Worm (Caenorhabditis elegans): Measurements from ENCODE around the gene K08D8.2.

The K08D8.2 gene

ce11 chrIV:12893166-12893565, 9.7 kb upstream of the K08D8.2 start, which contains the start of gene K08D8.12:
TSS of gene K08D8.12 (plus strand) at chrIV:12893466.
- no peak for TF ChIP-seq ztf-25 (GFP tag; IDR thresholded peaks at IDR 0.05)
- no peak for TF ChIP-seq ceh-40 (GFP tag; IDR thresholded peaks at IDR 0.05)
- TF ChIP-seq F22D6.2 (tag; optimal IDR thresholded peaks at IDR 0.05), result no peak
- TF ChIP-seq ztf-6 (GFP tag; IDR thresholded peaks at IDR 0.05), result no peak
- TF ChIP-seq D2030.7 (GFP tag; IDR thresholded peaks at IDR 0.05), result no peak
- TF ChIP-seq egl-18 (GFP tag; IDR thresholded peaks at IDR 0.05), result no peak
- no peak for TF ChIP-seq nhr-179 (tag; optimal IDR thresholded peaks at IDR 0.05)

- TF ChIP-seq lin-35 (GFP tag; optimal IDR thresholded peaks at IDR 0.05) (no peak), snpc-4 (GFP tag; optimal IDR thresholded peaks at IDR 0.05) (no peak), snpc-4 (tag; optimal IDR thresholded peaks at IDR 0.05) (no peak), nhr-80 (tag; optimal IDR thresholded peaks at IDR 0.05) (no peak), C06A6.2 (GFP tag; conservative IDR thresholded peaks at IDR 0.05) (no peak), mxl-1 (tag; optimal IDR thresholded peaks at IDR 0.05) (no peak), F22D6.2 (tag; optimal IDR thresholded peaks at IDR 0.05) (no peak), F57C9.4 (tag; optimal IDR thresholded peaks at IDR 0.05) (no peak), ceh-40 (GFP tag; IDR thresholded peaks at IDR 0.05) (no peak), rcor-1 (GFP tag; IDR thresholded peaks at IDR 0.05) (no peak), nhr-27 (tag; optimal IDR thresholded peaks at IDR 0.05) (no peak), attf-5 (GFP tag; optimal IDR thresholded peaks at IDR 0.05) (no peak), F55B11.4 (tag; optimal IDR thresholded peaks at IDR 0.05; ENCODE audit: borderline replicate concordance, insufficient read depth) (no peak), aptf-3 (GFP tag; IDR thresholded peaks at IDR 0.05) (no peak), F49E8.2 (tag; optimal IDR thresholded peaks at IDR 0.05; ENCODE audit: insufficient read depth) (no peak), F57A8.1 (GFP tag; optimal IDR thresholded peaks at IDR 0.05) (no peak), K11D2.4 (GFP tag; IDR thresholded peaks at IDR 0.05) (no peak), ceh-79 (tag; optimal IDR thresholded peaks at IDR 0.05) (no peak)
Observed at ce11 chrIV:12894996-12895395, 7.9 kb upstream of the K08D8.2 start, which contains the start of gene K08D8.11. TSS of gene K08D8.11 (plus strand) at chrIV:12895296.

- TF ChIP-seq nhr-80 (tag; optimal IDR thresholded peaks at IDR 0.05) (peak; percentile 21), ztf-3 (GFP tag; optimal IDR thresholded peaks at IDR 0.05) (no peak)
Observed at ce11 chrIV:12896371-12896882, 6.4 kb upstream of the K08D8.2 start, which contains the start of gene K08D8.7. TSS of gene K08D8.7 (plus strand) at chrIV:12896832.

- TF ChIP-seq mxl-1 (tag; optimal IDR thresholded peaks at IDR 0.05) (no peak), cebp-1 (GFP tag; IDR thresholded peaks at IDR 0.05) (peak; percentile 57; the same call in 1 of the 2 replicates), cebp-1 (tag; optimal IDR thresholded peaks at IDR 0.05) (peak; percentile 79), hlh-26 (GFP tag; conservative IDR thresholded peaks at IDR 0.05) (no peak), snpc-1.3 (tag; optimal IDR thresholded peaks at IDR 0.05; ENCODE audit: insufficient read depth) (no peak)
Observed at ce11 chrIV:12897146-12897545, 5.7 kb upstream of the K08D8.2 start.

- TF ChIP-seq nfya-1 (tag; optimal IDR thresholded peaks at IDR 0.05; ENCODE audit: borderline replicate concordance, insufficient read depth) (no peak), cebp-1 (GFP tag; IDR thresholded peaks at IDR 0.05) (no peak), cebp-1 (tag; optimal IDR thresholded peaks at IDR 0.05) (peak; percentile 37)
Observed at ce11 chrIV:12898823-12899222, 4.0 kb upstream of the K08D8.2 start.

- no peak for TF ChIP-seq F57A8.1 (GFP tag; optimal IDR thresholded peaks at IDR 0.05)
- no peak for TF ChIP-seq chd-7 (tag; optimal IDR thresholded peaks at IDR 0.05)
- no peak for TF ChIP-seq hlh-26 (GFP tag; conservative IDR thresholded peaks at IDR 0.05)
- no peak for TF ChIP-seq egl-44 (GFP tag; IDR thresholded peaks at IDR 0.05)
- no peak for TF ChIP-seq ztf-26 (tag; optimal IDR thresholded peaks at IDR 0.05)
- TF ChIP-seq madf-8 (GFP tag; conservative IDR thresholded peaks at IDR 0.05), result no peak
- TF ChIP-seq ztf-6 (GFP tag; IDR thresholded peaks at IDR 0.05), result no peak
- no peak for TF ChIP-seq egl-18 (GFP tag; IDR thresholded peaks at IDR 0.05)
- TF ChIP-seq snpc-4 (GFP tag; optimal IDR thresholded peaks at IDR 0.05), result no peak
- TF ChIP-seq snpc-4 (tag; optimal IDR thresholded peaks at IDR 0.05), result no peak
- no peak for TF ChIP-seq D2030.7 (GFP tag; IDR thresholded peaks at IDR 0.05)
- no peak for TF ChIP-seq xnd-1 (tag; optimal IDR thresholded peaks at IDR 0.05)
- TF ChIP-seq Y95B8A.8 (GFP tag; IDR thresholded peaks at IDR 0.05), result no peak
- no peak for TF ChIP-seq madf-10 (tag; optimal IDR thresholded peaks at IDR 0.05)
- TF ChIP-seq sptf-2 (GFP tag; optimal IDR thresholded peaks at IDR 0.05), result no peak
Observed at ce11 chrIV:12899392-12899791, 3.5 kb upstream of the K08D8.2 start, which contains the start of gene K08D8.9. TSS of gene K08D8.9 (plus strand) at chrIV:12899692.

All from whole organism, young adult.